Fruit fly (Drosophila melanogaster): ENCODE measurements around the gene FoxP.
A peak's percentile ranks its signal among the peaks of the same experiment; 100 is the strongest.
"Not testable (repeated sequence)": the region's sequence is repeated elsewhere in the genome, so short reads cannot be mapped to it uniquely, and the experiment has no call there.

FoxP gene

dm6 chr3R:9701148-9701703 is 29.4 kb downstream of the FoxP start:
- TF ChIP-seq ovo (GFP tag; optimal IDR thresholded peaks at IDR 0.05) (no peak), CG1620 (GFP tag; optimal IDR thresholded peaks at IDR 0.05) (peak; percentile 10), CG12768 (GFP tag; optimal IDR thresholded peaks at IDR 0.05) (peak; percentile 45), cic (GFP tag; optimal IDR thresholded peaks at IDR 0.05) (peak; percentile 33)

- no peak for TF ChIP-seq pad (GFP tag; optimal IDR thresholded peaks at IDR 0.05)
- no peak for TF ChIP-seq tj (GFP tag; optimal IDR thresholded peaks at IDR 0.05)
- no peak for TF ChIP-seq CG12768 (GFP tag; optimal IDR thresholded peaks at IDR 0.05)
- TF ChIP-seq CG11617 (GFP tag; optimal IDR thresholded peaks at IDR 0.05): no peak
- no peak for TF ChIP-seq cnc (optimal IDR thresholded peaks at IDR 0.05)
- TF ChIP-seq ovo (GFP tag; optimal IDR thresholded peaks at IDR 0.05): no peak
- no peak for TF ChIP-seq CG14711 (tag; optimal IDR thresholded peaks at IDR 0.05)
- no peak for TF ChIP-seq CG7101 (tag; optimal IDR thresholded peaks at IDR 0.05)
- no peak for TF ChIP-seq CG1620 (GFP tag; optimal IDR thresholded peaks at IDR 0.05)
- TF ChIP-seq Mnt (GFP tag; optimal IDR thresholded peaks at IDR 0.05): no peak
- TF ChIP-seq kay (GFP tag; ENCODE audit: borderline replicate concordance): no peak
- no peak for TF ChIP-seq CG33017 (tag; optimal IDR thresholded peaks at IDR 0.05)
- TF ChIP-seq CG5204 (GFP tag; optimal IDR thresholded peaks at IDR 0.05): no peak
These were observed 30.2 kb downstream of the FoxP start for dm6 chr3R:9700513-9700912.

DNA sequence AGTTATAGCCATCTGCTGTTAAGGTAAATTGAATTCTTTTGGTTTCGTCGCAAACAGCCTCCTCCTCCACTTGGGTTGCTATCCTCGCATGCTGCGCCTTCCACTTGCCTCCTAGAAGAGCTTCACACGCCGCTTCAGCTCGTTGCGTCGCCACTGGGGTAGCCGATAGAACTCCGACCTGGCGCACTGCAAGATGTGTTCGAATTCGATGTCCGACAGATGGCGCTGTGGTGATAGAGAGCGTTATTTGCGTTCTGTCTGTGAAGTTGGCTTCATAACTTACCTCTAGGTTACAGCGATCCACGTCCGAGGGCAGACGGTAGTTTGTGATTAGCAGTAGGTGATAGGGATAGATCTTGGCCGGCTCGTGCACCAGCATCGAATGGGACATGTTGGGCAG is 35.7 kb downstream of the FoxP start:
- TF ChIP-seq CG33017 (tag; optimal IDR thresholded peaks at IDR 0.05): no peak
- no peak for TF ChIP-seq Hr96 (GFP tag; optimal IDR thresholded peaks at IDR 0.05)
- no peak for TF ChIP-seq cic (GFP tag; optimal IDR thresholded peaks at IDR 0.05)
- no peak for TF ChIP-seq cnc (optimal IDR thresholded peaks at IDR 0.05)
- no peak for TF ChIP-seq ovo (GFP tag; optimal IDR thresholded peaks at IDR 0.05)
- no peak for TF ChIP-seq bab1 (GFP tag; optimal IDR thresholded peaks at IDR 0.05)
- TF ChIP-seq CG14711 (tag; optimal IDR thresholded peaks at IDR 0.05): no peak
- no peak for TF ChIP-seq CG7101 (tag; optimal IDR thresholded peaks at IDR 0.05)
- no peak for TF ChIP-seq tj (GFP tag; optimal IDR thresholded peaks at IDR 0.05)
- TF ChIP-seq CG7045 (GFP tag; optimal IDR thresholded peaks at IDR 0.05): no peak
- no peak for TF ChIP-seq toe (GFP tag; optimal IDR thresholded peaks at IDR 0.05)
- no peak for TF ChIP-seq CG11617 (GFP tag; optimal IDR thresholded peaks at IDR 0.05)
- no peak for TF ChIP-seq pad (GFP tag; optimal IDR thresholded peaks at IDR 0.05)
- TF ChIP-seq kay (GFP tag; ENCODE audit: borderline replicate concordance): no peak
- no peak for TF ChIP-seq Mnt (GFP tag; optimal IDR thresholded peaks at IDR 0.05)
- TF ChIP-seq CG12768 (GFP tag; optimal IDR thresholded peaks at IDR 0.05): no peak
- TF ChIP-seq Clk (GFP tag; optimal IDR thresholded peaks at IDR 0.05): no peak
- TF ChIP-seq Crg-1 (GFP tag; optimal IDR thresholded peaks at IDR 0.05): no peak

dm6 chr3R:9692675-9693129 is 38.0 kb downstream of the FoxP start, which contains the start of the genes Unc-115b, p24-2 and CG32939:
Unc-115b (minus strand) TSS chr3R:9692775.
p24-2 (minus strand) TSS chr3R:9692794.
CG32939 (plus strand) TSS chr3R:9693079.
- not testable (repeated sequence) for TF ChIP-seq kay (GFP tag; ENCODE audit: borderline replicate concordance); CG7101 (tag; optimal IDR thresholded peaks at IDR 0.05); CG11617 (GFP tag; optimal IDR thresholded peaks at IDR 0.05)

DNA sequence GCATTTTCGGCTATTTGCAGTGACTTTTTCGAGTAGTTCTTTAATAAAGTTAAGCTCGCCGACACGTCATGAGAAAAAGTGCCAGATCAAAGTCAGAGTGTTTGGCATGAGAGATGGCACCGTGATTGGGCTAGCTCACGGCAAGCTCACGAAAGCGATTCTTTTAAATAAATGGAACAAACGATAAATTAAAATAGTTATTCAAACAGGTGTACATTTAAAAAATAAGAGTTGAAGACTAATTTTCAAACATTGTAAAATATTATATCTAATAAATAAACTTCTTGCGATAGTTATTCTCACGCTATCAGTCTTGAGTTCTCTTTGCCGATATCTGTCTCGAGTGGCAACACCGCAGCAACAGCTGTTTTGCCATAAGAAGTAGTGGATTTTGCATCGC is 45.3 kb downstream of the FoxP start, which contains the start of the genes eca and CG18542:
Gene eca (minus strand): TSS at position 101 of the 400 bp plus-strand sequence.
Gene CG18542 (plus strand): TSS at position 385 of the 400 bp plus-strand sequence.
- TF ChIP-seq bab1 (GFP tag; optimal IDR thresholded peaks at IDR 0.05); CG14711 (tag; optimal IDR thresholded peaks at IDR 0.05); CG5204 (GFP tag; optimal IDR thresholded peaks at IDR 0.05): not testable (repeated sequence)

dm6 chr3R:9684125-9684524 is 46.5 kb downstream of the FoxP start, which contains the start of gene CG9444:
CG9444 (minus strand) TSS chr3R:9684264.
- TF ChIP-seq bab1 (GFP tag; optimal IDR thresholded peaks at IDR 0.05) (no peak), Hr96 (GFP tag; optimal IDR thresholded peaks at IDR 0.05) (no peak), kay (GFP tag; ENCODE audit: borderline replicate concordance) (no peak), ovo (GFP tag; optimal IDR thresholded peaks at IDR 0.05) (no peak), CG12768 (GFP tag; optimal IDR thresholded peaks at IDR 0.05) (no peak), cnc (optimal IDR thresholded peaks at IDR 0.05) (no peak), Clk (GFP tag; optimal IDR thresholded peaks at IDR 0.05) (no peak), CG7045 (GFP tag; optimal IDR thresholded peaks at IDR 0.05) (no peak), toe (GFP tag; optimal IDR thresholded peaks at IDR 0.05) (no peak), CG1620 (GFP tag; optimal IDR thresholded peaks at IDR 0.05) (no peak), cic (GFP tag; optimal IDR thresholded peaks at IDR 0.05) (no peak), CG7101 (tag; optimal IDR thresholded peaks at IDR 0.05) (no peak), CG11617 (GFP tag; optimal IDR thresholded peaks at IDR 0.05) (no peak), tj (GFP tag; optimal IDR thresholded peaks at IDR 0.05) (no peak), CG14711 (tag; optimal IDR thresholded peaks at IDR 0.05) (no peak), Crg-1 (GFP tag; optimal IDR thresholded peaks at IDR 0.05) (no peak), CG33017 (tag; optimal IDR thresholded peaks at IDR 0.05) (no peak), Mnt (GFP tag; optimal IDR thresholded peaks at IDR 0.05) (no peak), CG5204 (GFP tag; optimal IDR thresholded peaks at IDR 0.05) (no peak), pad (GFP tag; optimal IDR thresholded peaks at IDR 0.05) (no peak)
